Fruit fly (Drosophila melanogaster): Measurements from ENCODE around the gene tna.
A peak's percentile ranks its signal among the peaks of the same experiment; 100 is the strongest.

Gene tna

DNA sequence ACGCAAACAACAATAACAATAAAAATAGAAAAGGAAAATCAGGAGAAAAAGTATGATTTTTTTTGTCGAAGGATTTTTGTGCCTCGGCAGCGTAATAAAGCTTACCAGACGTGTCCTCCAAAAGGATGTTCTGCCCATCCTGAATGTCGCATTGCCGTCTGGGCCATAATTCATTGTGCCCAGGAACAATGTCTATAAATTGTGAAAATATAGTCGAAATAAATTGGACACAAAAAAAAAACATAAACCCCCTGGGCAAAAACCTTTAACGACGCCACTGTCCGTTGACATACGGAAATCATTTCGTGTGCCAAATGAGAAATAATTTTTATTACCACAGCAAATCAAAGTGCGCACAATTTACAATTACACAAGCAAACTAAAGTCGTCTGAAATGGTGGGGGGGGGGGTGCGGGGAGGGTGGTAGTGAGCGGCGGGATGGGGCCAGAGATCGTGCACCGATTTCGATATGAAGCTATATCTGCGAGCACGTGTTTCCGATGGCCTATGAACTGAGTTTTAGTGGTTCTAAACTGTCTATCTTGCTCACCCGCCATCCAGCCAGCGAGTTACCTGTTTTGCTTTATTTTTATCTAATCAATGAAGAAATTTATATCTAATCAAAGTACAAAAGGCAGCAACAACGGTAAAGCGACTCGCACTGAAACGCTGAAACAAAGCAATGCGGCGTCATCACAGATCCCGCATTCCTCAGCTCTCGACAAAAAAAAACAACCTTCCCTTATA is 31.5 kb downstream of the tna start (continued):
- TF ChIP-seq prd (optimal IDR thresholded peaks at IDR 0.05), result no peak
- TF ChIP-seq prd (GFP tag; IDR thresholded peaks at IDR 0.05), result peak; percentile 49; the same call in 2 of the 3 replicates
- TF ChIP-seq Side (GFP tag; optimal IDR thresholded peaks at IDR 0.05), result no peak
- no peak for TF ChIP-seq NC2β (GFP tag; optimal IDR thresholded peaks at IDR 0.05)
- TF ChIP-seq Mes4 (GFP tag; optimal IDR thresholded peaks at IDR 0.05), result no peak
- no peak for TF ChIP-seq CG4328 (GFP tag; optimal IDR thresholded peaks at IDR 0.05)
- peak; percentile 53 for TF ChIP-seq CG9817 (tag; optimal IDR thresholded peaks at IDR 0.05)
- no peak for TF ChIP-seq nau (GFP tag; optimal IDR thresholded peaks at IDR 0.05)
- no peak for TF ChIP-seq HmgD (GFP tag; optimal IDR thresholded peaks at IDR 0.05)
- TF ChIP-seq abd-A (tag; optimal IDR thresholded peaks at IDR 0.05), result no peak
- no peak for TF ChIP-seq gcm2 (GFP tag; optimal IDR thresholded peaks at IDR 0.05)
- no peak for TF ChIP-seq Eip74EF (GFP tag; optimal IDR thresholded peaks at IDR 0.05)
- TF ChIP-seq Opbp (GFP tag; IDR thresholded peaks at IDR 0.05; ENCODE audit: partially characterized antibody), result no peak
- peak; percentile 16; the same call in 1 of the 2 replicates for TF ChIP-seq CG10366 (GFP tag; IDR thresholded peaks at IDR 0.05)
- no peak for TF ChIP-seq Optix (GFP tag; IDR thresholded peaks at IDR 0.05)
- TF ChIP-seq lola (GFP tag; optimal IDR thresholded peaks at IDR 0.05), result no peak
- TF ChIP-seq CG8924 (tag; optimal IDR thresholded peaks at IDR 0.05), result no peak
- TF ChIP-seq kah (GFP tag; optimal IDR thresholded peaks at IDR 0.05), result no peak
- TF ChIP-seq CG14667 (GFP tag; IDR thresholded peaks at IDR 0.05), result no peak
- peak; percentile 51; the same call in 1 of the 2 replicates for TF ChIP-seq sens-2 (GFP tag; IDR thresholded peaks at IDR 0.05)
- TF ChIP-seq CG10209 (GFP tag; optimal IDR thresholded peaks at IDR 0.05), result peak; percentile 19
- TF ChIP-seq CG4617 (GFP tag; optimal IDR thresholded peaks at IDR 0.05; ENCODE audit: borderline replicate concordance), result no peak
- no peak for TF ChIP-seq sna (GFP tag; IDR thresholded peaks at IDR 0.05; ENCODE audit: partially characterized antibody)
- TF ChIP-seq CG8089 (GFP tag; optimal IDR thresholded peaks at IDR 0.05), result no peak
- TF ChIP-seq sc (optimal IDR thresholded peaks at IDR 0.05), result no peak
- TF ChIP-seq sc (GFP tag; optimal IDR thresholded peaks at IDR 0.05), result no peak
- TF ChIP-seq CG15696 (tag; optimal IDR thresholded peaks at IDR 0.05), result no peak
- TF ChIP-seq stc (GFP tag; IDR thresholded peaks at IDR 0.05), result no peak; the same call in 1 of the 2 replicates
- no peak for TF ChIP-seq Doc3 (GFP tag; IDR thresholded peaks at IDR 0.05; ENCODE audit: partially characterized antibody)
- no peak for TF ChIP-seq eve (GFP tag; optimal IDR thresholded peaks at IDR 0.05)
- no peak for TF ChIP-seq gce (GFP tag; IDR thresholded peaks at IDR 0.05)
- TF ChIP-seq peb (GFP tag; IDR thresholded peaks at IDR 0.05), result no peak
- 0 out of 2 replicates have a peak, but pooled peaks have one; percentile 37 for TF ChIP-seq wdn (GFP tag; IDR thresholded peaks at IDR 0.05)
- TF ChIP-seq tx (GFP tag; optimal IDR thresholded peaks at IDR 0.05), result no peak
- TF ChIP-seq Sox100B (GFP tag; optimal IDR thresholded peaks at IDR 0.05), result no peak
- no peak for TF ChIP-seq Dll (GFP tag; IDR thresholded peaks at IDR 0.05; ENCODE audit: partially characterized antibody)
- no peak for TF ChIP-seq CG6765 (GFP tag; optimal IDR thresholded peaks at IDR 0.05)
- peak; percentile 35 for TF ChIP-seq sug (tag; optimal IDR thresholded peaks at IDR 0.05)
- no peak for TF ChIP-seq Ets97D (GFP tag; optimal IDR thresholded peaks at IDR 0.05)
- TF ChIP-seq CG11696 (GFP tag; IDR thresholded peaks at IDR 0.05), result no peak
- TF ChIP-seq CG32767 (GFP tag; IDR thresholded peaks at IDR 0.05), result no peak
- TF ChIP-seq pho (GFP tag; optimal IDR thresholded peaks at IDR 0.05), result peak; percentile 34
- no peak for TF ChIP-seq HmgZ (tag; optimal IDR thresholded peaks at IDR 0.05)
- no peak for TF ChIP-seq CG16813 (GFP tag; IDR thresholded peaks at IDR 0.05; ENCODE audit: partially characterized antibody)
- no peak for TF ChIP-seq CG11085 (GFP tag; IDR thresholded peaks at IDR 0.05)
- peak; percentile 54 for TF ChIP-seq CG10543 (GFP tag; optimal IDR thresholded peaks at IDR 0.05)
- no peak for TF ChIP-seq Vsx1 (GFP tag; optimal IDR thresholded peaks at IDR 0.05)
- no peak for TF ChIP-seq insv (GFP tag; optimal IDR thresholded peaks at IDR 0.05)
- TF ChIP-seq luna (GFP tag; optimal IDR thresholded peaks at IDR 0.05), result peak; percentile 60

Measured in whole organism, embryonic.